Fruit fly (Drosophila melanogaster) whole organism, embryonic: ENCODE data around the gene Cep290.

Experiments
- B-H1 ChIP-seq: fragments of 200-800 bp; sonication (Bioruptor generic); IDR thresholded peaks from 3 replicates; pipeline ENCODE4 v1.3.6; 2022; ENCODE audit warnings: missing biosample characterization, missing genetic modification characterization
- Blimp-1 ChIP-seq: fragments of 200-800 bp; sonication (Bioruptor generic); optimal IDR thresholded peaks from 3 replicates; lab custom pipeline; 2018; ENCODE audit warnings: missing biosample characterization, missing genetic modification characterization, mild to moderate bottlenecking, moderate library complexity, missing genetic modification reagents
- C15 ChIP-seq: fragments of 200-800 bp; sonication (Bioruptor generic); IDR thresholded peaks from 3 replicates; pipeline ENCODE4 v1.3.6; 2022; ENCODE audit warnings: missing biosample characterization, missing genetic modification characterization
- CG10462 ChIP-seq: fragments of 200-800 bp; sonication (Bioruptor generic); optimal IDR thresholded peaks from 2 replicates; lab custom pipeline; 2016; ENCODE audit warnings: missing biosample characterization, missing genetic modification characterization
- CG10959 ChIP-seq: fragments of 200-800 bp; sonication (Bioruptor generic); IDR thresholded peaks from 2 replicates; pipeline ENCODE4 v1.3.6; 2022; ENCODE audit warnings: missing biosample characterization, missing genetic modification characterization
- CG11723 ChIP-seq: fragments of 200-800 bp; sonication (Bioruptor generic); optimal IDR thresholded peaks from 2 replicates; lab custom pipeline; 2017; ENCODE audit warnings: missing biosample characterization, mild to moderate bottlenecking, missing genetic modification characterization
- CG13624 ChIP-seq: fragments of 200-800 bp; sonication (Bioruptor generic); optimal IDR thresholded peaks from 2 replicates; lab custom pipeline; 2016; ENCODE audit warnings: missing biosample characterization, missing genetic modification characterization
- CG14860 ChIP-seq: fragments of 200-800 bp; sonication (Bioruptor generic); IDR thresholded peaks from 3 replicates; pipeline ENCODE4 v1.3.6; 2022; ENCODE audit warnings: missing biosample characterization, missing genetic modification characterization; ENCODE audit not compliant: partially characterized antibody
- CG1602 ChIP-seq: fragments of 200-800 bp; sonication (Bioruptor generic); optimal IDR thresholded peaks from 3 replicates; lab custom pipeline; 2016; ENCODE audit warnings: missing biosample characterization, missing genetic modification characterization
- CG17612 ChIP-seq: fragments of 200-800 bp; sonication (Bioruptor generic); IDR thresholded peaks from 2 replicates; pipeline ENCODE4 v1.3.6; 2022; ENCODE audit warnings: missing biosample characterization, missing genetic modification characterization
- CG2875 ChIP-seq: fragments of 200-800 bp; sonication (Bioruptor generic); optimal IDR thresholded peaks from 2 replicates; lab custom pipeline; 2017; ENCODE audit warnings: missing biosample characterization, mild to moderate bottlenecking, missing genetic modification characterization, missing genetic modification reagents
- CG3065 ChIP-seq: fragments of 200-800 bp; sonication (Bioruptor generic); optimal IDR thresholded peaks from 2 replicates; lab custom pipeline; 2016; ENCODE audit warnings: missing biosample characterization, missing genetic modification characterization
- CG33557 ChIP-seq: fragments of 200-800 bp; sonication (Bioruptor generic); optimal IDR thresholded peaks from 2 replicates; lab custom pipeline; 2019; ENCODE audit warnings: missing biosample characterization, mild to moderate bottlenecking, missing genetic modification characterization, moderate library complexity
- CG4707 ChIP-seq: fragments of 200-800 bp; sonication (Bioruptor generic); optimal IDR thresholded peaks from 2 replicates; lab custom pipeline; 2018; ENCODE audit warnings: missing biosample characterization, mild to moderate bottlenecking, missing genetic modification characterization, moderate library complexity
- CG5245 ChIP-seq: fragments of 200-800 bp; sonication (Bioruptor generic); optimal IDR thresholded peaks from 3 replicates; lab custom pipeline; 2016; ENCODE audit warnings: missing biosample characterization, missing genetic modification characterization
- CG6683 ChIP-seq: fragments of 200-800 bp; sonication (Bioruptor generic); optimal IDR thresholded peaks from 2 replicates; lab custom pipeline; 2017; ENCODE audit warnings: missing biosample characterization, mild to moderate bottlenecking, missing genetic modification characterization, missing genetic modification reagents
- CG7372 ChIP-seq: fragments of 200-800 bp; sonication (Bioruptor generic); IDR thresholded peaks from 2 replicates; pipeline ENCODE4 v1.3.6; 2022; ENCODE audit warnings: missing biosample characterization, missing genetic modification characterization
- CG7556 ChIP-seq: fragments of 200-800 bp; sonication (Bioruptor generic); optimal IDR thresholded peaks from 2 replicates; lab custom pipeline; 2017; ENCODE audit warnings: missing biosample characterization, mild to moderate bottlenecking, missing genetic modification characterization
- CG7928 ChIP-seq: fragments of 200-800 bp; sonication (Bioruptor generic); optimal IDR thresholded peaks from 2 replicates; lab custom pipeline; 2017; ENCODE audit warnings: missing biosample characterization, mild to moderate bottlenecking, missing genetic modification characterization
- CG8478 ChIP-seq: fragments of >200 bp; optimal IDR thresholded peaks from 2 replicates; lab custom pipeline; 2018
- CTCF ChIP-seq: fragments of 200-800 bp; sonication (Bioruptor generic); optimal IDR thresholded peaks from 2 replicates; lab custom pipeline; 2017; ENCODE audit warnings: missing biosample characterization, mild to moderate bottlenecking, missing genetic modification characterization, moderate library complexity
- Doc2 ChIP-seq: fragments of 200-800 bp; sonication (Bioruptor generic); IDR thresholded peaks from 2 replicates; pipeline ENCODE4 v1.3.6; 2022; ENCODE audit warnings: missing biosample characterization, missing genetic modification characterization
- Elba2 ChIP-seq: fragments of 200-800 bp; sonication (Bioruptor generic); optimal IDR thresholded peaks from 3 replicates; lab custom pipeline; 2016; ENCODE audit warnings: missing biosample characterization, missing genetic modification characterization
- Fer3 ChIP-seq: fragments of 200-800 bp; sonication (Bioruptor generic); optimal IDR thresholded peaks from 2 replicates; lab custom pipeline; 2018; ENCODE audit warnings: missing biosample characterization, mild to moderate bottlenecking, missing genetic modification characterization, moderate library complexity
- H15 ChIP-seq: fragments of 200-800 bp; sonication (Bioruptor generic); IDR thresholded peaks from 3 replicates; pipeline ENCODE4 v1.3.6; 2022; ENCODE audit warnings: missing biosample characterization, missing genetic modification characterization
- HHEX ChIP-seq: fragments of 200-800 bp; sonication (Bioruptor generic); optimal IDR thresholded peaks from 3 replicates; lab custom pipeline; 2017; ENCODE audit warnings: missing biosample characterization, mild to moderate bottlenecking, missing genetic modification characterization, missing genetic modification reagents
- HLHmδ ChIP-seq: fragments of 200-800 bp; sonication (Bioruptor generic); optimal IDR thresholded peaks from 2 replicates; lab custom pipeline; 2018; ENCODE audit warnings: missing biosample characterization, mild to moderate bottlenecking, missing genetic modification characterization, moderate library complexity
- Hmr ChIP-seq: fragments of 200-800 bp; sonication (Bioruptor generic); optimal IDR thresholded peaks from 3 replicates; lab custom pipeline; 2017; ENCODE audit warnings: mild to moderate bottlenecking, missing biosample characterization, missing genetic modification reagents, missing genetic modification characterization
- Hsf ChIP-seq: fragments of 200-800 bp; sonication (Bioruptor generic); optimal IDR thresholded peaks from 3 replicates; lab custom pipeline; 2016; ENCODE audit warnings: missing biosample characterization, missing genetic modification characterization
- Lhr ChIP-seq: fragments of 200-800 bp; sonication (Bioruptor generic); optimal IDR thresholded peaks from 3 replicates; lab custom pipeline; 2017; ENCODE audit warnings: mild to moderate bottlenecking, missing biosample characterization, missing genetic modification reagents, missing genetic modification characterization
- Med ChIP-seq: fragments of 200-800 bp; sonication (Bioruptor generic); peaks from one replicate; lab custom pipeline; 2016; ENCODE audit warnings: missing biosample characterization, missing genetic modification characterization, mild to moderate bottlenecking, inconsistent platforms, moderate library complexity
- Mes4 ChIP-seq: fragments of 200-800 bp; sonication (Bioruptor generic); optimal IDR thresholded peaks from 2 replicates; lab custom pipeline; 2016; ENCODE audit warnings: missing biosample characterization, missing genetic modification characterization
- Tbp ChIP-seq: fragments of >200 bp; optimal IDR thresholded peaks from 2 replicates; lab custom pipeline; 2018; ENCODE audit warnings: missing biosample characterization, missing genetic modification characterization
- bcd ChIP-seq: fragments of 200-800 bp; sonication (Bioruptor generic); optimal IDR thresholded peaks from 2 replicates; lab custom pipeline; 2017; ENCODE audit warnings: missing biosample characterization, mild to moderate bottlenecking, missing genetic modification characterization
- en ChIP-seq: fragments of 200-800 bp; sonication (Bioruptor generic); optimal IDR thresholded peaks from 2 replicates; lab custom pipeline; 2016; ENCODE audit warnings: missing biosample characterization, missing genetic modification characterization
- inv ChIP-seq: fragments of 200-800 bp; sonication (Bioruptor generic); IDR thresholded peaks from 2 replicates; pipeline ENCODE4 v1.3.6; 2022; ENCODE audit warnings: missing biosample characterization, missing genetic modification characterization; ENCODE audit not compliant: partially characterized antibody
- jumu ChIP-seq: fragments of 200-800 bp; sonication (Bioruptor generic); optimal IDR thresholded peaks from 3 replicates; lab custom pipeline; 2016; ENCODE audit warnings: missing biosample characterization, missing genetic modification characterization
- kah ChIP-seq: fragments of 200-800 bp; sonication (Bioruptor generic); optimal IDR thresholded peaks from 2 replicates; lab custom pipeline; 2018; ENCODE audit warnings: missing biosample characterization, mild to moderate bottlenecking, missing genetic modification characterization
- luna ChIP-seq: fragments of 200-800 bp; sonication (Bioruptor generic); optimal IDR thresholded peaks from 2 replicates; lab custom pipeline; 2016; ENCODE audit warnings: missing biosample characterization, missing genetic modification characterization
- maf-S ChIP-seq: fragments of 200-800 bp; sonication (Bioruptor generic); optimal IDR thresholded peaks from 2 replicates; lab custom pipeline; 2016; ENCODE audit warnings: missing biosample characterization, missing genetic modification characterization
- mld ChIP-seq: fragments of 200-800 bp; sonication (Bioruptor generic); IDR thresholded peaks from 3 replicates; pipeline ENCODE4 v1.3.6; 2022; ENCODE audit warnings: missing biosample characterization, missing genetic modification characterization; ENCODE audit not compliant: partially characterized antibody
- oc ChIP-seq: fragments of 200-800 bp; sonication (Bioruptor generic); optimal IDR thresholded peaks from 2 replicates; lab custom pipeline; 2018; ENCODE audit warnings: missing biosample characterization, mild to moderate bottlenecking, missing genetic modification characterization, moderate library complexity
- pb ChIP-seq: fragments of 200-800 bp; sonication (Bioruptor generic); optimal IDR thresholded peaks from 3 replicates; lab custom pipeline; 2016; ENCODE audit warnings: missing biosample characterization, missing genetic modification characterization
- pnt ChIP-seq: fragments of 200-800 bp; sonication (Bioruptor generic); optimal IDR thresholded peaks from 3 replicates; lab custom pipeline; 2016; ENCODE audit warnings: missing biosample characterization, missing genetic modification characterization
- salm ChIP-seq: fragments of 200-800 bp; sonication (Bioruptor generic); optimal IDR thresholded peaks from 2 replicates; lab custom pipeline; 2018; ENCODE audit warnings: missing biosample characterization, mild to moderate bottlenecking, missing genetic modification characterization
- seq ChIP-seq: fragments of 200-800 bp; sonication (Bioruptor generic); IDR thresholded peaks from 2 replicates; pipeline ENCODE4 v1.3.6; 2022; ENCODE audit warnings: missing biosample characterization, missing genetic modification characterization
- so ChIP-seq: fragments of 200-800 bp; sonication (Bioruptor generic); IDR thresholded peaks from 3 replicates; pipeline ENCODE4 v1.3.6; 2022; ENCODE audit warnings: missing biosample characterization, missing genetic modification characterization
- sob ChIP-seq: fragments of 200-800 bp; sonication (Bioruptor generic); IDR thresholded peaks from 2 replicates; pipeline ENCODE4 v1.3.6; 2022; ENCODE audit warnings: missing biosample characterization, missing genetic modification characterization
- trh ChIP-seq: fragments of 200-800 bp; sonication (Bioruptor generic); optimal IDR thresholded peaks from 2 replicates; lab custom pipeline; 2016; ENCODE audit warnings: missing biosample characterization, missing genetic modification characterization
- tup ChIP-seq: fragments of 200-800 bp; sonication (Bioruptor generic); optimal IDR thresholded peaks from 2 replicates; lab custom pipeline; 2016; ENCODE audit warnings: missing biosample characterization, mild to moderate bottlenecking, missing genetic modification characterization, moderate library complexity
- zf30C ChIP-seq: fragments of 200-800 bp; sonication (Bioruptor generic); optimal IDR thresholded peaks from 3 replicates; lab custom pipeline; 2018; ENCODE audit warnings: missing biosample characterization, mild to moderate bottlenecking, missing genetic modification characterization

Cep290 gene

dm6 chr3L:802700-803273, 40.9 kb upstream of the Cep290 start (continued):
- peak; percentile 81 for TF ChIP-seq CG1602 (GFP tag; lab: Kevin White, UChicago)
- TF ChIP-seq seq (GFP tag; lab: Robert Waterston, UW) = peak; percentile 89
- no peak for TF ChIP-seq inv (GFP tag; lab: Robert Waterston, UW)
- peak; percentile 69 for TF ChIP-seq CG17612 (GFP tag; lab: Robert Waterston, UW)
- peak; percentile 62 for TF ChIP-seq salm (tag; lab: Kevin White, UChicago)
- TF ChIP-seq Blimp-1 (GFP tag; lab: Kevin White, UChicago) = peak; percentile 79
- TF ChIP-seq C15 (GFP tag; lab: Robert Waterston, UW) = peak; percentile 82
- peak; percentile 62 for TF ChIP-seq Lhr (GFP tag; lab: Kevin White, UChicago)
- peak; percentile 90 for TF ChIP-seq H15 (GFP tag; lab: Robert Waterston, UW)
- TF ChIP-seq CG7928 (GFP tag; lab: Kevin White, UChicago) = peak; percentile 45
- peak; percentile 52 for TF ChIP-seq kah
- peak; percentile 38 for TF ChIP-seq trh (GFP tag; lab: Kevin White, UChicago)
- TF ChIP-seq CG10462 (GFP tag; lab: Kevin White, UChicago) = peak; percentile 63
- TF ChIP-seq en (GFP tag; lab: Kevin White, UChicago) = peak; percentile 66
- TF ChIP-seq CG13624 = peak; percentile 82
- peak; percentile 85 for TF ChIP-seq HHEX
- peak; percentile 60 for TF ChIP-seq CG3065 (GFP tag; lab: Kevin White, UChicago)
- peak; percentile 93 for TF ChIP-seq sob (GFP tag; lab: Robert Waterston, UW)
- peak; percentile 74 for TF ChIP-seq Mes4 (GFP tag; lab: Kevin White, UChicago)
- 0 out of 2 replicates have a peak, but pooled peaks have one; percentile 30 for TF ChIP-seq Doc2 (GFP tag; lab: Robert Waterston, UW)
- TF ChIP-seq Tbp (GFP tag; lab: Kevin White, UChicago) = no peak
- peak; percentile 92 for TF ChIP-seq Hmr (GFP tag; lab: Kevin White, UChicago)
- peak; percentile 92 for TF ChIP-seq CG10959
- peak; percentile 76 for TF ChIP-seq CG11723
- TF ChIP-seq tup (GFP tag; lab: Kevin White, UChicago) = peak; percentile 91
- peak; percentile 75 for TF ChIP-seq CG6683
- TF ChIP-seq CG7556 = peak; percentile 91
- peak; percentile 85 for TF ChIP-seq bcd (GFP tag; lab: Kevin White, UChicago)
- TF ChIP-seq CTCF = peak; percentile 3
- peak; percentile 91 for TF ChIP-seq Hsf (GFP tag; lab: Kevin White, UChicago)
- peak; percentile 77 for TF ChIP-seq CG4707 (GFP tag; lab: Kevin White, UChicago)
- TF ChIP-seq CG8478 (lab: Kevin White, UChicago) = no peak
- no peak for TF ChIP-seq CG14860 (GFP tag; lab: Robert Waterston, UW)
- TF ChIP-seq pnt (GFP tag; lab: Kevin White, UChicago) = peak; percentile 83
- peak; percentile 84 for TF ChIP-seq CG7372
- no peak for TF ChIP-seq HLHmδ (GFP tag; lab: Kevin White, UChicago)
- peak; percentile 98 for TF ChIP-seq Med (GFP tag; lab: Kevin White, UChicago)
- peak; percentile 86 for TF ChIP-seq Fer3 (tag; lab: Kevin White, UChicago)
- TF ChIP-seq CG2875 (GFP tag; lab: Kevin White, UChicago) = peak; percentile 83
- TF ChIP-seq CG33557 (GFP tag; lab: Kevin White, UChicago) = peak; percentile 71
- peak; percentile 94 for TF ChIP-seq jumu
- TF ChIP-seq CG5245 = peak; percentile 89
- TF ChIP-seq luna (GFP tag; lab: Kevin White, UChicago) = peak; percentile 67
- TF ChIP-seq oc (tag; lab: Kevin White, UChicago) = peak; percentile 90
- TF ChIP-seq zf30C (GFP tag; lab: Kevin White, UChicago) = no peak
- TF ChIP-seq so (GFP tag; lab: Robert Waterston, UW) = peak; percentile 91
- peak; percentile 89 for TF ChIP-seq B-H1
- TF ChIP-seq maf-S (GFP tag; lab: Kevin White, UChicago) = peak; percentile 91
- no peak for TF ChIP-seq Elba2
- TF ChIP-seq mld (GFP tag; lab: Robert Waterston, UW) = no peak
- TF ChIP-seq pb (GFP tag; lab: Kevin White, UChicago) = peak; percentile 79
